Worm (Caenorhabditis elegans) whole organism, midembryonic: ENCODE data around the gene fbxc-51.

ENCODE experiments used
- cog-1 ChIP-seq: sonication (generic microtip); optimal IDR thresholded peaks from 2 replicates; lab custom pipeline; 2016; ENCODE audit warnings: missing genetic modification characterization, missing compliant biosample characterization
- flt-1 ChIP-seq: fragments of 200-800 bp; sonication (Bioruptor generic); IDR thresholded peaks from 2 replicates; pipeline ENCODE4 v1.3.6; 2022; ENCODE audit warnings: missing genetic modification characterization, missing compliant biosample characterization
- klf-2 ChIP-seq: fragments of 200-800 bp; sonication (Bioruptor generic); conservative IDR thresholded peaks from 2 replicates; pipeline ENCODE4 v1.3.6; 2022; ENCODE audit warnings: missing genetic modification reagents, missing genetic modification characterization, missing compliant biosample characterization
- med-1 ChIP-seq: sonication (generic microtip); optimal IDR thresholded peaks from 2 replicates; lab custom pipeline; 2017; ENCODE audit warnings: missing genetic modification characterization, mild to moderate bottlenecking, missing compliant biosample characterization, antibody characterized with exemption, missing genetic modification reagents; ENCODE audit not compliant: insufficient read depth
- ref-1 ChIP-seq: fragments of 200-800 bp; sonication (Bioruptor generic); conservative IDR thresholded peaks from 2 replicates; pipeline ENCODE4 v1.3.6; 2022; ENCODE audit warnings: missing genetic modification reagents, missing genetic modification characterization, missing compliant biosample characterization
- ztf-23 ChIP-seq: fragments of 200-800 bp; sonication (Bioruptor generic); IDR thresholded peaks from 2 replicates; pipeline ENCODE4 v1.3.6; 2022; ENCODE audit warnings: missing genetic modification reagents, missing genetic modification characterization, missing compliant biosample characterization
- ztf-29 ChIP-seq: fragments of 200-800 bp; sonication (Bioruptor generic); IDR thresholded peaks from 2 replicates; pipeline ENCODE4 v1.3.6; 2022; ENCODE audit warnings: missing genetic modification reagents, missing genetic modification characterization, missing compliant biosample characterization

- TF ChIP-seq ztf-23 (GFP tag; lab: Robert Waterston, UW): no peak
- TF ChIP-seq ref-1 (GFP tag; lab: Robert Waterston, UW): no peak
- TF ChIP-seq flt-1: no peak
- no peak for TF ChIP-seq ztf-29 (GFP tag; lab: Robert Waterston, UW)
- TF ChIP-seq klf-2 (GFP tag; lab: Robert Waterston, UW): no peak
- no peak for TF ChIP-seq med-1 (GFP tag; lab: Kevin White, UChicago)
- no peak for TF ChIP-seq cog-1 (tag; lab: Kevin White, UChicago)
Observed at ce11 chrII:821514-821913, 47.1 kb upstream of the fbxc-51 start, which contains the start of gene F46F5.8.
